Worm (Caenorhabditis elegans): ENCODE results near the gene wrt-4.

Gene wrt-4

DNA sequence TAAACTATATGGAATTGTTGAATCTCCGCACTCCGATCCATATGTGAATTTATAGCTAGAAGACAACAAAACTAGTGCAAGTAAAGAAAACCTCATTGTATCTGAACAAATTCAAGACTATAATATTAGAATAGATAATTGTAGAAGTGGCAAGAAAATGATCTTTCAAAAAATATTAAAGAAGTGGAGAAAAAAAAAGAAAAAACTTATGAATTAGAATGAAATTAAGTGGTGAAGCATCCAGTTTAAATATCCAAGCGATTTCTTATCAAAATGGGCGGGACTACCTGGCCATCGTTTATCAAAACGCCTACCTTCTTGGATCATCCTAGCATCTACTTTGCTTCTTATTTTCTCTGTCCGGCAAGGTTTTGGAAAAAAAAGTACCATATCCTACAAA is at the start of gene wrt-4:
wrt-4 (minus strand) TSS at position 101 of the 400 bp plus-strand sequence.
- TF ChIP-seq ama-1 (optimal IDR thresholded peaks at IDR 0.05) (no peak), aly-1 (tag; optimal IDR thresholded peaks at IDR 0.05) (no peak), sea-1 (GFP tag; conservative IDR thresholded peaks at IDR 0.05) (no peak), ceh-13 (GFP tag; optimal IDR thresholded peaks at IDR 0.05) (no peak), tbx-11 (GFP tag; IDR thresholded peaks at IDR 0.05) (no peak), ceh-36 (tag; optimal IDR thresholded peaks at IDR 0.05) (no peak), scrt-1 (GFP tag; IDR thresholded peaks at IDR 0.05) (no peak), B0310.2 (tag; optimal IDR thresholded peaks at IDR 0.05) (no peak), tbx-37 (GFP tag; conservative IDR thresholded peaks at IDR 0.05) (no peak), tra-4 (tag; optimal IDR thresholded peaks at IDR 0.05) (no peak), hnd-1 (tag; optimal IDR thresholded peaks at IDR 0.05) (no peak), F13C5.2 (tag; optimal IDR thresholded peaks at IDR 0.05) (no peak), hmg-4 (GFP tag; optimal IDR thresholded peaks at IDR 0.05) (no peak), ets-7 (tag; optimal IDR thresholded peaks at IDR 0.05) (no peak)

DNA sequence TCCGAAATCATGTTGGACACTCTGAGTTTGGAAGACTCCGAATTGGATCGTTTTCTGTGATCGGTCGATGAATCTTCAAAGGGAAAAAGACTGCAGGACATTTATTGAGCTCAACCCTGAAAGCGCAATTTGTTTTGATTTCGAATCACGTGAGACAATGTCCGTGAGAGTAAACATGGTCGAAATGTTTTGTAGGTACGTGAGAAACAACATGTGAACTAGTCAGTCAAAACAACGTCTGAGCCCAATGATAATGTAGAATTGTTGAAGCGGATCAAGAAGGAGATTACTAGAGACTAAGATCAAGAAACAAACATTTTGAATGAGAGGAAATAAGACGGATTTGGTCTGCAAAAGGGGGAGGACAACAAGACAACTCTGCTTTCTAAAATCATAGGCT is 47.0 kb upstream of the wrt-4 start, which contains the start of gene Y7A5A.7:
Y7A5A.7 (minus strand) TSS at position 101 of the 400 bp plus-strand sequence.
- no peak for TF ChIP-seq F13C5.2 (tag; optimal IDR thresholded peaks at IDR 0.05)
- no peak for TF ChIP-seq flt-1 (GFP tag; IDR thresholded peaks at IDR 0.05)
- no peak for TF ChIP-seq hmg-4 (GFP tag; optimal IDR thresholded peaks at IDR 0.05)
- TF ChIP-seq pes-1 (GFP tag; IDR thresholded peaks at IDR 0.05) = no peak
- no peak for TF ChIP-seq scrt-1 (GFP tag; IDR thresholded peaks at IDR 0.05)
- no peak for TF ChIP-seq sea-1 (GFP tag; conservative IDR thresholded peaks at IDR 0.05)
- no peak for TF ChIP-seq hnd-1 (tag; optimal IDR thresholded peaks at IDR 0.05)
- no peak for TF ChIP-seq aly-1 (tag; optimal IDR thresholded peaks at IDR 0.05)
- TF ChIP-seq B0310.2 (tag; optimal IDR thresholded peaks at IDR 0.05) = no peak
- TF ChIP-seq ama-1 (optimal IDR thresholded peaks at IDR 0.05) = no peak
- TF ChIP-seq hmbx-1 (tag; optimal IDR thresholded peaks at IDR 0.05) = no peak
- TF ChIP-seq tbx-37 (GFP tag; conservative IDR thresholded peaks at IDR 0.05) = no peak

DNA sequence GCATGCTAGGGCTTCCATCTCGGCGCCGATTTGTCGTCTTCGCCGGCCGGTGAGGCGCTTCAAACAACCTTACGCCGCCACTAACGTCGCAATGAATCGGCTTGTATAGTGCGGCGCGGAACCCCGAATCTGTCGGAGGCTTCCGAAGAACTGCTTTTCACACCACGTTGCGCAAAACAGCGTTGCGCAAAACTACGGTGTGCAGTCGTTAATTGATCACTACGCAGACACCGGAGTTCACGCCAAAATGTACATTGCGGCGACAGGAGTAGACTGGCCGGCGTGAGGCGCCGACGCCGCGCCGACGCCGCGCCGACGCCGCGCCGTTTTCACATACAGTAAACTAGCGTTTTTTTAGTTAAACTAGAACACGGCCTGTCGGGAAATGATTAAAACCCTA is 44.8 kb upstream of the wrt-4 start:
- no peak for TF ChIP-seq hmbx-1 (tag; optimal IDR thresholded peaks at IDR 0.05)
- TF ChIP-seq ets-7 (tag; optimal IDR thresholded peaks at IDR 0.05) = no peak
- no peak for TF ChIP-seq ceh-13 (GFP tag; optimal IDR thresholded peaks at IDR 0.05)
- TF ChIP-seq hnd-1 (tag; optimal IDR thresholded peaks at IDR 0.05) = no peak
- no peak for TF ChIP-seq scrt-1 (GFP tag; IDR thresholded peaks at IDR 0.05)
- TF ChIP-seq ama-1 (optimal IDR thresholded peaks at IDR 0.05) = no peak
- TF ChIP-seq pes-1 (GFP tag; IDR thresholded peaks at IDR 0.05) = no peak
- TF ChIP-seq ceh-36 (tag; optimal IDR thresholded peaks at IDR 0.05) = no peak
- no peak for TF ChIP-seq flt-1 (GFP tag; IDR thresholded peaks at IDR 0.05)

DNA sequence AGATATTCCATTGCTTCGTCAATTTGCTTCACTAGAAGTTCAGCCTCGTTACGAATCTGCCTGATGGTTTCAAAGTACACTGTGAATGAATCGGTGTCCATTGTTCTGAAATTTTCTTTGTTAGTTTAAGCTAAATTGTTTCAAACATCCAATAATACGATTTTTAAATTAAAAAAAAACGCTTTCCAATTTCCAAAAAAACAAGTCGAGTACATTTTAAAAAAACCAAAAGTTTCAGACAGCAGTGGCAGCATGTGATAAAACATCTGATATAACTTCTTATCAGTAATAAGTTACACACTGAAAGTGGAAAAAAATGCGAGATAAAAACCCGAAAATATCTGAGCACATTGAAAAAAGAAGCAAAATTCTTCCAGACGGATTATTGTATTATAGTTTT is 42.5 kb upstream of the wrt-4 start, which contains the start of gene Y7A5A.6:
Y7A5A.6 (minus strand) TSS at position 101 of the 400 bp plus-strand sequence.
- TF ChIP-seq tbx-11 (GFP tag; IDR thresholded peaks at IDR 0.05) (no peak), ceh-36 (tag; optimal IDR thresholded peaks at IDR 0.05) (no peak), sea-1 (GFP tag; conservative IDR thresholded peaks at IDR 0.05) (no peak), ceh-13 (GFP tag; optimal IDR thresholded peaks at IDR 0.05) (no peak), B0310.2 (tag; optimal IDR thresholded peaks at IDR 0.05) (no peak), hnd-1 (tag; optimal IDR thresholded peaks at IDR 0.05) (no peak), ets-7 (tag; optimal IDR thresholded peaks at IDR 0.05) (no peak), tbx-37 (GFP tag; conservative IDR thresholded peaks at IDR 0.05) (no peak), flt-1 (GFP tag; IDR thresholded peaks at IDR 0.05) (no peak), ama-1 (optimal IDR thresholded peaks at IDR 0.05) (no peak), pes-1 (GFP tag; IDR thresholded peaks at IDR 0.05) (no peak), tra-4 (tag; optimal IDR thresholded peaks at IDR 0.05) (no peak), hmg-4 (GFP tag; optimal IDR thresholded peaks at IDR 0.05) (no peak), F13C5.2 (tag; optimal IDR thresholded peaks at IDR 0.05) (no peak), aly-1 (tag; optimal IDR thresholded peaks at IDR 0.05) (no peak), scrt-1 (GFP tag; IDR thresholded peaks at IDR 0.05) (no peak), hmbx-1 (tag; optimal IDR thresholded peaks at IDR 0.05) (no peak)

DNA sequence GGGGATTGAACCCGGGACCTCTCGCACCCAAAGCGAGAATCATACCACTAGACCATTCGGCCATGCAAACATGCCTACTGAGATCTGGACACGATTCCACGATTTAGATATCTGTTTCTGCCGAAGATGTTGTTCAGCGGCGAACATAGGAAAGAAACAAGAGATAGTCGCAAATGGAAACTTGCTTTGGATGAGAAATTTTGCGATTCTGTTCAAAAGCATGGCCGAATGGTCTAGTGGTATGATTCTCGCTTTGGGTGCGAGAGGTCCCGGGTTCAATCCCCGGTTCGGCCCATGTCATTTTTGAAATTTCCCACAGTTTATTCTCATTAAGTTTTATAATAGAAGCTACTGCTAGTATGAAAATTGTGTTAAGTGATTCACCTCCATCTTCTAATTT is 39.6 kb upstream of the wrt-4 start:
- TF ChIP-seq ceh-36 (tag; optimal IDR thresholded peaks at IDR 0.05) (no peak), scrt-1 (GFP tag; IDR thresholded peaks at IDR 0.05) (no peak), hnd-1 (tag; optimal IDR thresholded peaks at IDR 0.05) (no peak), tra-4 (tag; optimal IDR thresholded peaks at IDR 0.05) (no peak), ets-7 (tag; optimal IDR thresholded peaks at IDR 0.05) (no peak), B0310.2 (tag; optimal IDR thresholded peaks at IDR 0.05) (no peak), pes-1 (GFP tag; IDR thresholded peaks at IDR 0.05) (no peak), F13C5.2 (tag; optimal IDR thresholded peaks at IDR 0.05) (no peak)

DNA sequence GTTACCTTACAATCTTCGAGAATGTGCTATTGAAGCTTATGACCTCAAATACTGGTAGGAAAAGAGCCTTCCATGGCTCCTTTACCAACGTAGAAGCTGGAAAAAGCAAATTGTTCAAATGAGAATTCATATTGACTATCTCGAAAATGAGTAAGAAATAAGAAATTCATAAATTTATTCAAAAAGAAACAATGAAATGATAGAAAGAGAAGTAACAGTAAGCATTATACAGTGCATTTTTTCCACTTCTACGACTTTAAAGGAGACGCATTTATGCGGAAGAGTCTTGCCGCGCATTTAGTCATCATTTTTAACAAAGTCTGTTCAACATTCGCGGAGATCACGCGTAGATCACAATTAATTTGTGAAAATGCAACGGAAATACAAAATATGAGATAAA is 37.9 kb upstream of the wrt-4 start, which contains the start of gene Y7A5A.10:
Y7A5A.10 (minus strand) TSS at position 101 of the 400 bp plus-strand sequence.
- TF ChIP-seq ets-7 (tag; optimal IDR thresholded peaks at IDR 0.05) (no peak), tbx-11 (GFP tag; IDR thresholded peaks at IDR 0.05) (no peak), sea-1 (GFP tag; conservative IDR thresholded peaks at IDR 0.05) (no peak), ceh-36 (tag; optimal IDR thresholded peaks at IDR 0.05) (no peak), hnd-1 (tag; optimal IDR thresholded peaks at IDR 0.05) (no peak), tra-4 (tag; optimal IDR thresholded peaks at IDR 0.05) (no peak), ama-1 (optimal IDR thresholded peaks at IDR 0.05) (no peak), B0310.2 (tag; optimal IDR thresholded peaks at IDR 0.05) (no peak), flt-1 (GFP tag; IDR thresholded peaks at IDR 0.05) (no peak), aly-1 (tag; optimal IDR thresholded peaks at IDR 0.05) (no peak), ceh-13 (GFP tag; optimal IDR thresholded peaks at IDR 0.05) (no peak), hmbx-1 (tag; optimal IDR thresholded peaks at IDR 0.05) (no peak)

DNA sequence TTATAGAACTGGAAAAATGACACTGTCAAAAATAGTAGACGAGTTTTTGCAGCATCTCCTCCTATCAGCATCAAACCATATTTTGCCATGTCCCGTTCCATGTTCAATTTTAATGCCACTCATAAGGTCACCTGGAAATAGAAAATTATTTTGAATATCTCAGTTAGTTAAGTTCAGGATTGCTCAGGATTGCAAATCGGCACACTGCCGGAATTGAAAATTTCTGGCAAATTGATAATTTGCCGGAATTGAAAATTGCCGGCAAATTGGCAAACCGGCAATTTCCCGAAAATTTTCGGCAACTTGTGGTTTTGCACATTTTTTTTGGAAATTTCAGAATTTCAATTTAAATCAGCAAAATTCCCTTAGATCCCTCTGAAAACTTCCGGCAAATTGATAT is 29.7 kb upstream of the wrt-4 start, which contains the start of gene Y7A5A.5:
Y7A5A.5 (minus strand) TSS at position 101 of the 400 bp plus-strand sequence.
- TF ChIP-seq F13C5.2 (tag; optimal IDR thresholded peaks at IDR 0.05) = no peak
- TF ChIP-seq ceh-13 (GFP tag; optimal IDR thresholded peaks at IDR 0.05) = no peak
- no peak for TF ChIP-seq aly-1 (tag; optimal IDR thresholded peaks at IDR 0.05)
- TF ChIP-seq sea-1 (GFP tag; conservative IDR thresholded peaks at IDR 0.05) = no peak
- TF ChIP-seq pes-1 (GFP tag; IDR thresholded peaks at IDR 0.05) = no peak

DNA sequence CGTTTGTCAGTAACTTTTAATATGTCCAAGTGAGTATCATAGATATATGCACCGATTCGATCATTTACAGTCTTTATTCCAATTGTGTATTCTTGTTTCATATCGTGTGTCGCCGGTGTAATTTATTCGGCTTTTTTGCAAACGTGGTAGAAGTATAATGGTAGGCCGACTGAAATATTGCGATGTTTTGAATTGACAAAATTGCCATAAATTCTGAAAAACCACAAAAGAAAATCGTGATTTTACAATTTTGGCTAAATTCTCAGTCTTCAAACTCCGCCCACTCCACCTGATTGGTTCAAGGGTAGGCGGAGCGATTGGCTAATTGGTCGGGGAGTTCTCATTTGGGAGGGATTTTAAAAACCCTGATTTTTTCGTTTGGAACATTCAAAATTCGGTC is 27.5 kb upstream of the wrt-4 start, which contains the start of gene Y7A5A.3:
Y7A5A.3 (minus strand) TSS at position 101 of the 400 bp plus-strand sequence.
- TF ChIP-seq sea-1 (GFP tag; conservative IDR thresholded peaks at IDR 0.05) = no peak
- TF ChIP-seq ets-7 (tag; optimal IDR thresholded peaks at IDR 0.05) = no peak
- no peak for TF ChIP-seq scrt-1 (GFP tag; IDR thresholded peaks at IDR 0.05)
